Fruit fly (Drosophila melanogaster): ENCODE measurements around the gene Hsp67Bc.
A peak's percentile ranks its signal among the peaks of the same experiment; 100 is the strongest.

Gene Hsp67Bc

DNA sequence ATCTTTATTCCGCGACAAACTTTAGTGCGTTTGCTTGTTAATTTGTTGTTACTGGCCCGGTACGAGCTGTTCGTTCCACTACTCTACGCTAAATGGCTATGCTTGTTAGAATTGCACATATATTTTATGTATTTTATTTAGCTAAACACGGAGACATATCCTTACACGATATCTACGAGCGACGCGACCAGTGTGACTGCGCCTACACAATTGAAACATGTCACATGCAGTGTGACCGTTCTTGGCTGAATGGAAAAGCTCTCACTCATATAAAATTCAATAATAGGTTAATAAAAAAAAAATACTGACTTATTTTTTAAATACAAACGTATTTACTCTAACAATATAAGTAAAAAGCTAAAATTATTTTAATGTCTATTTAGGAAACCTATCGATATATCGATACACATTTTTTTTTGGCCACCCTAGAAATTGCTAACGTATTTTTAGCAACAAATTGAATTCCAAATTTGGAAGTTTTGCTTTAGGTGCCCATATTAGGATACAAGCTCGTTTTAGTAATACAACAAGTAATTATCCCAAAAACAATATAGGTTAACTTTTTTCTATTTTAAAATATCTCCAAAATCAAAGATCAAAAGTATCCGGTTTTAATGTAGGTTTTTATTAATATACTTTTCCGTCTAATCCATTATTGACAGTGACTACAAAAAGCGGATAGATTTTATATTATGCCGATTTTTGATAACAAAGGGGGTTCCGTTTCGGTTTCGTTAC, 26.9 kb upstream of the Hsp67Bc start, which contains the start of gene CG4080 (continued):
- peak; percentile 55 for TF ChIP-seq phol (tag; optimal IDR thresholded peaks at IDR 0.05)
- peak; percentile 84 for TF ChIP-seq Doc3 (GFP tag; IDR thresholded peaks at IDR 0.05; ENCODE audit: partially characterized antibody)
- no peak for TF ChIP-seq CG7928 (GFP tag; optimal IDR thresholded peaks at IDR 0.05)
- TF ChIP-seq Dref (GFP tag; IDR thresholded peaks at IDR 0.05) = peak; percentile 62
- no peak for TF ChIP-seq da (GFP tag; optimal IDR thresholded peaks at IDR 0.05)
- no peak for TF ChIP-seq ap (GFP tag; IDR thresholded peaks at IDR 0.05)
- TF ChIP-seq CG34422 (GFP tag; IDR thresholded peaks at IDR 0.05) = no peak; the same call in 2 of the 3 replicates
- no peak for TF ChIP-seq br (optimal IDR thresholded peaks at IDR 0.05)
- TF ChIP-seq psq (GFP tag; optimal IDR thresholded peaks at IDR 0.05) = no peak
- no peak for TF ChIP-seq CG10565 (GFP tag; optimal IDR thresholded peaks at IDR 0.05)
- TF ChIP-seq Ptx1 (GFP tag; IDR thresholded peaks at IDR 0.05) = no peak
- no peak for TF ChIP-seq slou (GFP tag; optimal IDR thresholded peaks at IDR 0.05)
- no peak for TF ChIP-seq Dfd (GFP tag; optimal IDR thresholded peaks at IDR 0.05)
- peak; percentile 80 for TF ChIP-seq CG14710 (tag; optimal IDR thresholded peaks at IDR 0.05)
- no peak for TF ChIP-seq sisA (GFP tag; IDR thresholded peaks at IDR 0.05)
- no peak for TF ChIP-seq CG6654 (GFP tag; optimal IDR thresholded peaks at IDR 0.05)
- peak; percentile 19 for TF ChIP-seq CG2678 (tag; optimal IDR thresholded peaks at IDR 0.05)
- peak; percentile 26 for TF ChIP-seq Mad (GFP tag; optimal IDR thresholded peaks at IDR 0.05)
- TF ChIP-seq HLH3B (GFP tag; IDR thresholded peaks at IDR 0.05) = no peak
- no peak for TF ChIP-seq CG4328 (GFP tag; optimal IDR thresholded peaks at IDR 0.05)
- TF ChIP-seq NfI (GFP tag; optimal IDR thresholded peaks at IDR 0.05) = peak; percentile 23
- TF ChIP-seq CG10431 (GFP tag; optimal IDR thresholded peaks at IDR 0.05) = no peak
- no peak for TF ChIP-seq dati (GFP tag; IDR thresholded peaks at IDR 0.05)
- peak; percentile 84 for TF ChIP-seq CG12391 (tag; optimal IDR thresholded peaks at IDR 0.05)
- no peak for TF ChIP-seq oc (tag; optimal IDR thresholded peaks at IDR 0.05)
- TF ChIP-seq Ada2b (GFP tag; IDR thresholded peaks at IDR 0.05) = no peak
- TF ChIP-seq sens (GFP tag) = peak; percentile 88
- no peak for TF ChIP-seq CG8944 (GFP tag; optimal IDR thresholded peaks at IDR 0.05)
- peak; percentile 57; the same call in 1 of the 4 replicates for TF ChIP-seq chinmo (GFP tag; IDR thresholded peaks at IDR 0.05; ENCODE audit: partially characterized antibody)
- no peak; the same call in none of the 2 replicates for TF ChIP-seq Bgb (GFP tag; IDR thresholded peaks at IDR 0.05; ENCODE audit: partially characterized antibody)
- TF ChIP-seq CG13775 (GFP tag; optimal IDR thresholded peaks at IDR 0.05) = peak; percentile 6
- no peak for TF ChIP-seq Trl (optimal IDR thresholded peaks at IDR 0.05)
- TF ChIP-seq Trl (GFP tag; optimal IDR thresholded peaks at IDR 0.05) = no peak
- TF ChIP-seq NC2α (GFP tag; optimal IDR thresholded peaks at IDR 0.05) = no peak
- no peak for TF ChIP-seq her (GFP tag; optimal IDR thresholded peaks at IDR 0.05)
- peak in 1 of 2 experiments; percentile 34 for TF ChIP-seq chif (GFP tag; optimal IDR thresholded peaks at IDR 0.05)
- peak; percentile 13 for TF ChIP-seq CG18011 (GFP tag; optimal IDR thresholded peaks at IDR 0.05)
- TF ChIP-seq CG9215 (GFP tag; IDR thresholded peaks at IDR 0.05) = no peak
- no peak for TF ChIP-seq wor (GFP tag; IDR thresholded peaks at IDR 0.05)
- peak; percentile 90 for TF ChIP-seq gfzf (GFP tag; optimal IDR thresholded peaks at IDR 0.05)
- no peak for TF ChIP-seq pros (GFP tag; optimal IDR thresholded peaks at IDR 0.05)
- no peak for TF ChIP-seq CG1647 (GFP tag; optimal IDR thresholded peaks at IDR 0.05)
- TF ChIP-seq D (optimal IDR thresholded peaks at IDR 0.05) = no peak
- no peak for TF ChIP-seq D (GFP tag; optimal IDR thresholded peaks at IDR 0.05)
- no peak for TF ChIP-seq btn (GFP tag; optimal IDR thresholded peaks at IDR 0.05)
- TF ChIP-seq CG12104 (GFP tag; optimal IDR thresholded peaks at IDR 0.05) = peak; percentile 4
- TF ChIP-seq ssp (GFP tag; IDR thresholded peaks at IDR 0.05) = no peak
- no peak for TF ChIP-seq p53 (GFP tag; optimal IDR thresholded peaks at IDR 0.05)
- peak; percentile 13; the same call in 1 of the 2 replicates for TF ChIP-seq chm (GFP tag; IDR thresholded peaks at IDR 0.05)
- no peak for TF ChIP-seq CG18764 (GFP tag; optimal IDR thresholded peaks at IDR 0.05)
- no peak for TF ChIP-seq Ssrp (tag; optimal IDR thresholded peaks at IDR 0.05)
- TF ChIP-seq bowl (GFP tag; IDR thresholded peaks at IDR 0.05) = no peak

Data from whole organism, embryonic.